Worm (Caenorhabditis elegans) whole organism, mixed stage, embryonic: ENCODE data around the gene ZC250.5.
"Not testable (repeated sequence)": the region's sequence is repeated elsewhere in the genome, so short reads cannot be mapped to it uniquely, and the experiment has no call there.

Experiments used
- bed-3 ChIP-seq: fragments of 200-800 bp; sonication (Bioruptor generic); optimal IDR thresholded peaks from 3 replicates; lab custom pipeline; 2018; ENCODE audit warnings: mild to moderate bottlenecking, missing genetic modification characterization, moderate library complexity, missing compliant biosample characterization
- ces-1 ChIP-seq: fragments of 150-350 bp; optimal IDR thresholded peaks from 2 replicates; lab custom pipeline; 2014; ENCODE audit warnings: missing biosample characterization, missing genetic modification reagents, missing genetic modification characterization
- lin-13 ChIP-seq: fragments of 150-350 bp; optimal IDR thresholded peaks from 2 replicates; lab custom pipeline; 2014; ENCODE audit warnings: missing biosample characterization, missing genetic modification characterization
- mep-1 ChIP-seq: fragments of 150-350 bp; optimal IDR thresholded peaks from 2 replicates; lab custom pipeline; 2017; ENCODE audit warnings: missing biosample characterization, missing genetic modification reagents, missing genetic modification characterization, inconsistent platforms
- mls-2 ChIP-seq: sonication (generic microtip); optimal IDR thresholded peaks from 2 replicates; lab custom pipeline; 2016; ENCODE audit warnings: mild to moderate bottlenecking, missing genetic modification characterization, moderate library complexity, missing compliant biosample characterization
- nhr-12 ChIP-seq: fragments of 150-350 bp; optimal IDR thresholded peaks from 2 replicates; lab custom pipeline; 2014; ENCODE audit warnings: missing biosample characterization, missing genetic modification characterization
- nhr-237 ChIP-seq: fragments of 150-350 bp; optimal IDR thresholded peaks from 2 replicates; lab custom pipeline; 2014; ENCODE audit warnings: missing biosample characterization, missing genetic modification characterization
- nhr-28 ChIP-seq: fragments of 150-350 bp; optimal IDR thresholded peaks from 2 replicates; lab custom pipeline; 2014; ENCODE audit warnings: missing biosample characterization, missing genetic modification characterization
- pha-4 ChIP-seq: fragments of 150-350 bp; optimal IDR thresholded peaks from 2 replicates; lab custom pipeline; 2018; ENCODE audit warnings: missing biosample characterization, missing genetic modification reagents, missing genetic modification characterization
- snpc-4 ChIP-seq: fragments of 150-350 bp; optimal IDR thresholded peaks from 2 replicates; lab custom pipeline; 2014; ENCODE audit warnings: missing biosample characterization, missing genetic modification characterization
- unc-62 ChIP-seq: fragments of 150-350 bp; optimal IDR thresholded peaks from 2 replicates; lab custom pipeline; 2014; ENCODE audit warnings: missing biosample characterization, missing genetic modification reagents, missing genetic modification characterization
- ztf-11 ChIP-seq: fragments of 150-350 bp; optimal IDR thresholded peaks from 2 replicates; lab custom pipeline; 2014; ENCODE audit warnings: missing biosample characterization, missing genetic modification characterization

DNA sequence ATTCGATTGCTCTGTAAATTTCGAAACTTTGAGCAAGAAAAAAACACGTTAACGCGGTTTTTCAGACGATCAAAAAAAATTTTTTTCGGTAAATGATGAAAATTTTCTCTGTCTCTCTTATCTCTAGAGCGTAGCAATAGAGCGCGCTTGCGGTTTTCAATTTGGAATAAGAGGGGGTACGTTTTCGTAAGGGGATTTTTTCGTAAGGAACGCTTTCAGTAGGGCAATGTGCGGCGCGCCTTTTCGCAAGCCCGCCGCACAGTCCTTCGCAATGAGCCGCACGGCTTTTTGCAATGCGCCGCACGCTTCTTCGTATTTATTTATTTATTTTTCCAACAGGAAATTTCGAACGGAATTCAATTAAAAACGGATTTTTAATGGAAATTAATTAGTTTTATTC is 28.6 kb upstream of the ZC250.5 start, which contains the start of gene F44E7.4:
- not testable (repeated sequence) for TF ChIP-seq ztf-11 (tag; lab: Kevin White, UChicago); nhr-28 (tag; lab: Kevin White, UChicago); bed-3; ces-1 (GFP tag; lab: Kevin White, UChicago); pha-4 (tag; lab: Kevin White, UChicago); nhr-12 (tag; lab: Kevin White, UChicago); mls-2 (tag; lab: Kevin White, UChicago); unc-62 (GFP tag; lab: Kevin White, UChicago); nhr-237 (tag; lab: Kevin White, UChicago); snpc-4
- TF ChIP-seq lin-13 (tag; lab: Kevin White, UChicago), result peak; percentile 18
- peak; percentile 61 for TF ChIP-seq mep-1 (tag; lab: Kevin White, UChicago)
